Fruit fly (Drosophila melanogaster) whole organism, embryonic: ENCODE results near the gene dnc.
A peak's percentile ranks its signal among the peaks of the same experiment; 100 is the strongest.

ENCODE experiments used
- Atf3 ChIP-seq: fragments of 200-800 bp; sonication (Bioruptor generic); optimal IDR thresholded peaks from 3 replicates; lab custom pipeline; 2016; ENCODE audit warnings: missing biosample characterization, missing genetic modification characterization
- Atf6 ChIP-seq: fragments of 200-800 bp; sonication (Bioruptor generic); IDR thresholded peaks from 2 replicates; pipeline ENCODE4 v1.3.6; 2022; ENCODE audit warnings: missing biosample characterization, missing genetic modification characterization
- Bgb ChIP-seq: fragments of 200-800 bp; sonication (Bioruptor generic); IDR thresholded peaks from 2 replicates; pipeline ENCODE4 v1.3.6; 2022; ENCODE audit warnings: missing biosample characterization, missing genetic modification characterization; ENCODE audit not compliant: partially characterized antibody
- CG10274 ChIP-seq: fragments of 200-800 bp; sonication (Bioruptor generic); optimal IDR thresholded peaks from 3 replicates; lab custom pipeline; 2017; ENCODE audit warnings: missing biosample characterization, mild to moderate bottlenecking, missing genetic modification characterization
- CG11456 ChIP-seq: fragments of 200-800 bp; sonication (Bioruptor generic); IDR thresholded peaks from 3 replicates; pipeline ENCODE4 v1.3.6; 2022; ENCODE audit warnings: missing biosample characterization, missing genetic modification characterization
- CG12236 ChIP-seq: fragments of 200-800 bp; sonication (Bioruptor generic); optimal IDR thresholded peaks from 2 replicates; lab custom pipeline; 2016; ENCODE audit warnings: missing biosample characterization, missing genetic modification characterization
- CG14710 ChIP-seq: fragments of 200-800 bp; sonication (Bioruptor generic); optimal IDR thresholded peaks from 3 replicates; lab custom pipeline; 2019; ENCODE audit warnings: missing biosample characterization, mild to moderate bottlenecking, missing genetic modification characterization, moderate library complexity
- CG18262 ChIP-seq: fragments of 200-800 bp; optimal IDR thresholded peaks from 3 replicates; lab custom pipeline; 2019; ENCODE audit warnings: missing biosample characterization, mild to moderate bottlenecking, missing genetic modification characterization, moderate library complexity
- CG18764 ChIP-seq: fragments of 200-800 bp; sonication (Bioruptor generic); optimal IDR thresholded peaks from 3 replicates; lab custom pipeline; 2016; ENCODE audit warnings: missing biosample characterization, missing genetic modification characterization
- CG2875 ChIP-seq: fragments of 200-800 bp; sonication (Bioruptor generic); optimal IDR thresholded peaks from 2 replicates; lab custom pipeline; 2017; ENCODE audit warnings: missing biosample characterization, mild to moderate bottlenecking, missing genetic modification characterization, missing genetic modification reagents
- CG31224 ChIP-seq: fragments of 200-800 bp; sonication (Bioruptor generic); IDR thresholded peaks from 2 replicates; pipeline ENCODE4 v1.3.6; 2022; ENCODE audit warnings: missing biosample characterization, missing genetic modification characterization
- CG32767 ChIP-seq: fragments of 200-800 bp; sonication (Bioruptor generic); IDR thresholded peaks from 2 replicates; pipeline ENCODE4 v1.3.6; 2022; ENCODE audit warnings: missing biosample characterization, missing genetic modification characterization
- CG33213 ChIP-seq: fragments of 200-800 bp; sonication (Bioruptor generic); optimal IDR thresholded peaks from 3 replicates; lab custom pipeline; 2016; ENCODE audit warnings: missing biosample characterization, missing genetic modification characterization
- CG34422 ChIP-seq: fragments of 200-800 bp; sonication (Bioruptor generic); IDR thresholded peaks from 3 replicates; pipeline ENCODE4 v1.3.6; 2022; ENCODE audit warnings: missing biosample characterization, missing genetic modification characterization
- CG7987 ChIP-seq: fragments of 200-800 bp; sonication (Bioruptor generic); optimal IDR thresholded peaks from 2 replicates; lab custom pipeline; 2018; ENCODE audit warnings: missing biosample characterization, mild to moderate bottlenecking, missing genetic modification characterization, moderate library complexity
- D ChIP-seq, 2 experiments: fragments of 200-800 bp in 1 of 2; fragments of >200 bp in 1 of 2; sonication (Bioruptor generic) in 1 of 2; optimal IDR thresholded peaks; 2 replicates in 1 of 2; 3 replicates in 1 of 2; lab custom pipeline; 2017; ENCODE audit warnings: mild to moderate bottlenecking in 1 of 2, missing biosample characterization in 1 of 2, missing genetic modification characterization in 1 of 2, missing genetic modification reagents in 1 of 2
- Dfd ChIP-seq, 2 experiments: fragments of >200 bp; optimal IDR thresholded peaks; 2 replicates each; lab custom pipeline; 2017; ENCODE audit warnings: missing biosample characterization in 2 of 2, missing genetic modification characterization in 2 of 2
- Dp ChIP-seq: fragments of 200-800 bp; sonication (Bioruptor generic); optimal IDR thresholded peaks from 2 replicates; lab custom pipeline; 2018; ENCODE audit warnings: missing biosample characterization, mild to moderate bottlenecking, missing genetic modification characterization, moderate library complexity
- Dref ChIP-seq: fragments of 200-800 bp; sonication (Bioruptor generic); IDR thresholded peaks from 2 replicates; pipeline ENCODE4 v1.3.6; 2022; ENCODE audit warnings: missing biosample characterization, missing genetic modification characterization
- ERR ChIP-seq: fragments of 200-800 bp; sonication (Bioruptor generic); optimal IDR thresholded peaks from 2 replicates; lab custom pipeline; 2016; ENCODE audit warnings: missing biosample characterization, missing genetic modification characterization
- GATAe ChIP-seq: fragments of 200-800 bp; sonication (Bioruptor generic); conservative IDR thresholded peaks from 2 replicates; pipeline ENCODE4 v1.3.6; 2022; ENCODE audit warnings: missing biosample characterization, missing genetic modification characterization
- Hand ChIP-seq: fragments of 200-800 bp; sonication (Bioruptor generic); optimal IDR thresholded peaks from 2 replicates; lab custom pipeline; 2017; ENCODE audit warnings: mild to moderate bottlenecking, missing biosample characterization, missing genetic modification reagents, missing genetic modification characterization
- Hey ChIP-seq: fragments of 200-800 bp; sonication (Bioruptor generic); optimal IDR thresholded peaks from 3 replicates; lab custom pipeline; 2018; ENCODE audit warnings: missing biosample characterization, mild to moderate bottlenecking, missing genetic modification characterization
- Jarid2 ChIP-seq: fragments of 200-800 bp; sonication (Bioruptor generic); optimal IDR thresholded peaks from 3 replicates; lab custom pipeline; 2017; ENCODE audit warnings: mild to moderate bottlenecking, missing biosample characterization, missing genetic modification reagents, missing genetic modification characterization
- MBD-R2 ChIP-seq: fragments of 200-800 bp; sonication (Bioruptor generic); IDR thresholded peaks from 2 replicates; pipeline ENCODE4 v1.3.6; 2022; ENCODE audit warnings: missing biosample characterization, missing genetic modification characterization
- Meics ChIP-seq: fragments of 200-800 bp; sonication (Bioruptor generic); optimal IDR thresholded peaks from 2 replicates; lab custom pipeline; 2017; ENCODE audit warnings: missing biosample characterization, mild to moderate bottlenecking, missing genetic modification characterization
- Scr ChIP-seq: fragments of 200-800 bp; sonication (Bioruptor generic); IDR thresholded peaks from 2 replicates; pipeline ENCODE4 v1.3.6; 2022; ENCODE audit warnings: missing biosample characterization, missing genetic modification characterization; ENCODE audit not compliant: partially characterized antibody
- ab ChIP-seq: fragments of 200-800 bp; sonication (Bioruptor generic); optimal IDR thresholded peaks from 2 replicates; lab custom pipeline; 2016; ENCODE audit warnings: missing biosample characterization, missing genetic modification characterization
- bcd ChIP-seq: fragments of 200-800 bp; sonication (Bioruptor generic); optimal IDR thresholded peaks from 2 replicates; lab custom pipeline; 2017; ENCODE audit warnings: missing biosample characterization, mild to moderate bottlenecking, missing genetic modification characterization
- bigmax ChIP-seq: fragments of 200-800 bp; sonication (Bioruptor generic); optimal IDR thresholded peaks from 2 replicates; lab custom pipeline; 2018; ENCODE audit warnings: missing biosample characterization, mild to moderate bottlenecking, missing genetic modification characterization
- caup ChIP-seq: fragments of 200-800 bp; sonication (Bioruptor generic); optimal IDR thresholded peaks from 3 replicates; lab custom pipeline; 2017; ENCODE audit warnings: missing biosample characterization, mild to moderate bottlenecking, missing genetic modification characterization, moderate library complexity; ENCODE audit not compliant: severe bottlenecking
- cwo ChIP-seq: fragments of 200-800 bp; sonication (Bioruptor generic); optimal IDR thresholded peaks from 3 replicates; lab custom pipeline; 2017; ENCODE audit warnings: missing biosample characterization, missing genetic modification characterization, mild to moderate bottlenecking, moderate library complexity, missing genetic modification reagents
- dm ChIP-seq: fragments of 200-800 bp; sonication (Bioruptor generic); optimal IDR thresholded peaks from 3 replicates; lab custom pipeline; 2016; ENCODE audit warnings: missing biosample characterization, missing genetic modification characterization
- en ChIP-seq: fragments of 200-800 bp; sonication (Bioruptor generic); optimal IDR thresholded peaks from 2 replicates; lab custom pipeline; 2016; ENCODE audit warnings: missing biosample characterization, missing genetic modification characterization
- gcm2 ChIP-seq: fragments of 200-800 bp; sonication (Bioruptor generic); optimal IDR thresholded peaks from 2 replicates; lab custom pipeline; 2016; ENCODE audit warnings: missing biosample characterization, missing genetic modification characterization
- kni ChIP-seq: fragments of 200-800 bp; sonication (Bioruptor generic); optimal IDR thresholded peaks from 3 replicates; lab custom pipeline; 2017; ENCODE audit warnings: mild to moderate bottlenecking, missing biosample characterization, missing genetic modification reagents, missing genetic modification characterization
- nerfin-2 ChIP-seq: fragments of 200-800 bp; sonication (Bioruptor generic); IDR thresholded peaks from 2 replicates; pipeline ENCODE4 v1.3.6; 2022; ENCODE audit warnings: missing biosample characterization, missing genetic modification characterization; ENCODE audit not compliant: partially characterized antibody
- oc ChIP-seq: fragments of 200-800 bp; sonication (Bioruptor generic); optimal IDR thresholded peaks from 2 replicates; lab custom pipeline; 2018; ENCODE audit warnings: missing biosample characterization, mild to moderate bottlenecking, missing genetic modification characterization, moderate library complexity
- peb ChIP-seq: fragments of 200-800 bp; sonication (Bioruptor generic); IDR thresholded peaks from 2 replicates; pipeline ENCODE4 v1.3.6; 2022; ENCODE audit warnings: missing biosample characterization, missing genetic modification characterization
- pfk ChIP-seq: fragments of 200-800 bp; sonication (Bioruptor generic); optimal IDR thresholded peaks from 2 replicates; lab custom pipeline; 2018; ENCODE audit warnings: missing biosample characterization, mild to moderate bottlenecking, missing genetic modification characterization, moderate library complexity
- pros ChIP-seq: fragments of 200-800 bp; sonication (Bioruptor generic); optimal IDR thresholded peaks from 3 replicates; lab custom pipeline; 2019; ENCODE audit warnings: missing biosample characterization, mild to moderate bottlenecking, missing genetic modification characterization, moderate library complexity
- psq ChIP-seq: fragments of 200-800 bp; sonication (Bioruptor generic); optimal IDR thresholded peaks from 2 replicates; lab custom pipeline; 2017; ENCODE audit warnings: missing biosample characterization, missing genetic modification characterization
- ro ChIP-seq: fragments of 200-800 bp; sonication (Bioruptor generic); IDR thresholded peaks from 2 replicates; pipeline ENCODE4 v1.3.6; 2022; ENCODE audit warnings: missing biosample characterization, missing genetic modification characterization
- sens ChIP-seq: fragments of 200-800 bp; sonication (Bioruptor generic); peaks from one replicate; lab custom pipeline; 2016; ENCODE audit warnings: missing biosample characterization, missing genetic modification characterization
- sisA ChIP-seq: fragments of 200-800 bp; sonication (Bioruptor generic); IDR thresholded peaks from 2 replicates; pipeline ENCODE4 v1.3.6; 2022; ENCODE audit warnings: missing biosample characterization, missing genetic modification characterization
- stc ChIP-seq: fragments of 200-800 bp; sonication (Bioruptor generic); IDR thresholded peaks from 2 replicates; pipeline ENCODE4 v1.3.6; 2022; ENCODE audit warnings: missing biosample characterization, missing genetic modification characterization
- trh ChIP-seq: fragments of 200-800 bp; sonication (Bioruptor generic); optimal IDR thresholded peaks from 2 replicates; lab custom pipeline; 2016; ENCODE audit warnings: missing biosample characterization, missing genetic modification characterization
- twi ChIP-seq: fragments of 200-800 bp; optimal IDR thresholded peaks from 2 replicates; lab custom pipeline; 2019; ENCODE audit warnings: missing biosample characterization, mild to moderate bottlenecking, missing genetic modification characterization, moderate library complexity
- wdn ChIP-seq: fragments of 200-800 bp; sonication (Bioruptor generic); IDR thresholded peaks from 2 replicates; pipeline ENCODE4 v1.3.6; 2022; ENCODE audit warnings: missing biosample characterization, missing genetic modification characterization

Gene dnc

DNA sequence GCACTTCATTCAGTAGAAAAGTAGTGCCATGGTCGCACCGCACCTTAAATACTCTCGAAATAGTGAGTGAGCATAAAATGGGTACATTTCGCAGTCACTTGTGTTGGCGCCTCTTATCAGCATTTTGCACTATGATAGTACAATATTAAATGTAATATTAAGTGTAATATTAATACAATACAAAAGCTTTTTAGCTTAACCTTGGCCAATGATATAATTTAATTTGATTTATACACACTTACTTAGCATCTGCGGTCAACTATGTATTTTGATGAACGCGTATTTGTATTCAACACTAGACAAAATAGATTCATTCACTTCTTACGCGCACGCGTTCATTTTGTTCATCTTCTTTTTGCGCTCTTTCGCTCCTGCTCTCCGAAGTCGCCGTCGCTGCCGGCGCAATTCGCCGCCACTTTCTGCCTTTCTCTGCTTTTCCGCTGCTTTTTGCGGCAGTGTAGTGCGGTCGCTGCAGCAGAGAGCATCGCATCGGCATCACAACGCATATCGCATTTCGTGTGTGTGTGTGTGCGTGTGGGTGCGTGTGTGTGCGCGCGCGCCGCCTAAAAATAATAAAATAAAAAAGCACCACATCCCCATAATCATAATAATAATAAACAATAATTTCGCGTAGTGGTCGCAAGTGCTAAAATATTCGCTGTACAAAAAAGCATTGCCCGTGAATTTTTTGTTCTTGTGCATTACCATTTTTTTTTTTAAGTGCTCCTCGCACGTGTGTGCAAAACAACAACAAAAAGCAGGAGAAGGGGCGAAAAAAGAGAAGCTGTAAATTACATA is 112.9 kb downstream of the dnc start (continued):
- TF ChIP-seq bcd (GFP tag; lab: Kevin White, UChicago) (peak; percentile 47), Atf6 (GFP tag; lab: Robert Waterston, UW) (peak; percentile 38; the same call in 1 of the 2 replicates), CG18262 (tag; lab: Kevin White, UChicago) (peak; percentile 49), sisA (GFP tag; lab: Robert Waterston, UW) (peak; percentile 28; the same call in 1 of the 2 replicates), peb (GFP tag; lab: Robert Waterston, UW) (no peak), D (optimal IDR thresholded peaks at IDR 0.05; lab: Kevin White, UChicago) (no peak), D (GFP tag; optimal IDR thresholded peaks at IDR 0.05; lab: Kevin White, UChicago) (peak; percentile 18), pfk (GFP tag; lab: Kevin White, UChicago) (no peak), MBD-R2 (GFP tag; lab: Robert Waterston, UW) (no peak), psq (GFP tag; lab: Kevin White, UChicago) (no peak), cwo (GFP tag; lab: Kevin White, UChicago) (peak; percentile 66), GATAe (GFP tag; lab: Robert Waterston, UW) (no peak), Bgb (GFP tag; lab: Robert Waterston, UW) (peak; percentile 52; the same call in 1 of the 2 replicates), CG14710 (tag; lab: Kevin White, UChicago) (peak; percentile 24), Dfd (GFP tag; optimal IDR thresholded peaks at IDR 0.05; lab: Kevin White, UChicago) (peak in 1 of 2 experiments; percentile 71), Scr (no peak), Hey (tag; lab: Kevin White, UChicago) (no peak), ab (no peak), Atf3 (GFP tag; lab: Kevin White, UChicago) (no peak), stc (GFP tag; lab: Robert Waterston, UW) (peak; percentile 25; the same call in 1 of the 2 replicates), ro (GFP tag; lab: Robert Waterston, UW) (no peak), kni (GFP tag; lab: Kevin White, UChicago) (no peak), twi (tag; lab: Kevin White, UChicago) (no peak), CG18764 (GFP tag; lab: Kevin White, UChicago) (no peak), CG11456 (peak; percentile 36; the same call in 1 of the 3 replicates), dm (GFP tag; lab: Kevin White, UChicago) (peak; percentile 14), CG12236 (GFP tag; lab: Kevin White, UChicago) (no peak), nerfin-2 (GFP tag; lab: Robert Waterston, UW) (no peak), Jarid2 (GFP tag; lab: Kevin White, UChicago) (peak; percentile 90), ERR (GFP tag; lab: Kevin White, UChicago) (no peak), trh (no peak), Meics (peak; percentile 51), caup (GFP tag; lab: Kevin White, UChicago) (no peak), CG32767 (GFP tag; lab: Robert Waterston, UW) (no peak), CG10274 (GFP tag; lab: Kevin White, UChicago) (no peak), sens (GFP tag; lab: Kevin White, UChicago) (peak; percentile 87), Dref (no peak), wdn (GFP tag; lab: Robert Waterston, UW) (no peak), CG33213 (GFP tag; lab: Kevin White, UChicago) (no peak), CG7987 (no peak), oc (tag; lab: Kevin White, UChicago) (peak; percentile 8), Dp (GFP tag; lab: Kevin White, UChicago) (no peak), pros (GFP tag; lab: Kevin White, UChicago) (no peak), CG31224 (GFP tag; lab: Robert Waterston, UW) (no peak), CG34422 (GFP tag; lab: Robert Waterston, UW) (peak; percentile 47; the same call in 1 of the 3 replicates), gcm2 (GFP tag; lab: Kevin White, UChicago) (no peak), Hand (GFP tag; lab: Kevin White, UChicago) (no peak), en (GFP tag; lab: Kevin White, UChicago) (no peak), bigmax (GFP tag; lab: Kevin White, UChicago) (no peak), CG2875 (GFP tag; lab: Kevin White, UChicago) (peak; percentile 9)
